Fruit fly (Drosophila melanogaster): ENCODE results near the gene CG10984.

CG10984 gene

DNA sequence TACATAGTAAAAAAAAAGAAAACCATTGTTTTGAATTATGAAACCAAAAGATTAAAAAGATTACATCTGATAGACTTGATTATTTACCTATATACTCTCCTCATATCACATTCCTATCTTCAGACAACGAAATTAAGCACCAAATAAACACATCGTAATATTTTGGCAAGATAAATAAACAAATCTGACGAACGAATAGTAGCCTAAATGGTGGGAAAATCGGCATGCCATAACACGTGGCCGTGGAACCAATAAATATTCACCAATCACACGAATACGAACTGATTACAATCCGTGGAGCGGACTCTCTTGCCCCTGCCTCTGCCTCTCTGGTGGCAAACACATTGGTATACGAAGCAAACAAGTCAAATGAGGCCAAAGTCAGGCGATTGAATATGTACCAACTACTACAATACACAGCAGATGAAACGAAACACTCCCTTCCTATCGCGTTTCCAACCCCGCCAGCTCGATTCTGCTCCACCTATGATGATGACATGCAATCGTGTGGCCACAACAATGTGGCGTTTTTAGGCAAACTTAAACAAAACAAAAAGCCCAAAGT is 46.2 kb downstream of the CG10984 start:
- TF ChIP-seq Ets96B (tag; optimal IDR thresholded peaks at IDR 0.05) (no peak), fkh (GFP tag; optimal IDR thresholded peaks at IDR 0.05) (peak; percentile 67)

DNA sequence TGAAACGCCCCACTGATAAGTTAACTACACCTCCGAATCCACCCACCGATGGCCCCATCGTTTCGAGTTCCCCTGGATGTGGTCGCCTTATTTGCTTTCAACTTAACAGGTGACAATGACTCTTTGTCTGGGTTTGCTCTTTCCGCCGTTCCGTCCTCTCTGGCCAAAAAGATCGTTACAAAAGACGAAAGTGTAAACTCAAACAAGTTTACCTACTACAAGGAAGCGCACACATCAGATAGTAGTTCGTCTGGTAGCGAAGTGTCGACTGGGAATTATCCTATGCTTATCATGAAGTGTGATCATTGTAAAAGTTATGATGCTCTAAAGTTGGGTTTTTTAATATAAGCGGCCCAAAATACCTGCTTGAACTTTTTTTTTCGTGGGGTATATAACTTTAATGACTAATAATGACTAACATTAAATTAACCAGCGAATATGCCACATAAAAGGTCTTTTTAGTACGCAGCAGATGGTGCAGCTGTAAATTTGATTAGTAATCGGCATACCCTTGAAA is 48.9 kb downstream of the CG10984 start:
- TF ChIP-seq Blimp-1 (GFP tag; optimal IDR thresholded peaks at IDR 0.05) (peak; percentile 11), Hr38 (GFP tag; optimal IDR thresholded peaks at IDR 0.05) (no peak), Ets96B (tag; optimal IDR thresholded peaks at IDR 0.05) (peak; percentile 26), Eip78C (GFP tag) (peak; percentile 82), Smox (GFP tag; optimal IDR thresholded peaks at IDR 0.05) (no peak), CG11762 (GFP tag; optimal IDR thresholded peaks at IDR 0.05; ENCODE audit: insufficient read depth) (no peak), dac (GFP tag; optimal IDR thresholded peaks at IDR 0.05) (no peak), achi (GFP tag; optimal IDR thresholded peaks at IDR 0.05) (peak; percentile 28), CG3919 (GFP tag; optimal IDR thresholded peaks at IDR 0.05) (peak; percentile 31), fd59A (GFP tag; optimal IDR thresholded peaks at IDR 0.05) (no peak), CG8632 (GFP tag; optimal IDR thresholded peaks at IDR 0.05) (peak; percentile 40), CG11902 (GFP tag; optimal IDR thresholded peaks at IDR 0.05) (no peak), esn (GFP tag; optimal IDR thresholded peaks at IDR 0.05) (peak; percentile 34), Ets21C (GFP tag; optimal IDR thresholded peaks at IDR 0.05) (no peak), acj6 (GFP tag; optimal IDR thresholded peaks at IDR 0.05) (peak; percentile 58), Hr39 (GFP tag; optimal IDR thresholded peaks at IDR 0.05) (peak; percentile 45), Eip75B (GFP tag; optimal IDR thresholded peaks at IDR 0.05) (peak; percentile 14), CG8119 (GFP tag; IDR thresholded peaks at IDR 0.05) (peak; percentile 57; the same call in 1 of the 3 replicates), CG6792 (GFP tag; optimal IDR thresholded peaks at IDR 0.05) (peak; percentile 9), ss (GFP tag; optimal IDR thresholded peaks at IDR 0.05) (peak; percentile 23 to 45), CG16779 (tag; optimal IDR thresholded peaks at IDR 0.05) (peak; percentile 33), svp (GFP tag) (no peak), Lpt (GFP tag; optimal IDR thresholded peaks at IDR 0.05) (peak; percentile 43), Sox15 (GFP tag; optimal IDR thresholded peaks at IDR 0.05) (no peak), CG6808 (GFP tag; optimal IDR thresholded peaks at IDR 0.05) (peak; percentile 48), salr (GFP tag; optimal IDR thresholded peaks at IDR 0.05) (peak; percentile 33 to 50), CG4318 (GFP tag; optimal IDR thresholded peaks at IDR 0.05) (peak; percentile 27), CG3032 (tag; optimal IDR thresholded peaks at IDR 0.05) (peak; percentile 3), CG32006 (GFP tag; optimal IDR thresholded peaks at IDR 0.05) (peak; percentile 77), Met (GFP tag; optimal IDR thresholded peaks at IDR 0.05) (no peak), Hr4 (GFP tag; optimal IDR thresholded peaks at IDR 0.05) (peak; percentile 65), CG7368 (GFP tag; optimal IDR thresholded peaks at IDR 0.05) (peak; percentile 6), CG1621 (tag; optimal IDR thresholded peaks at IDR 0.05) (peak; percentile 32), CG34406 (GFP tag; optimal IDR thresholded peaks at IDR 0.05) (peak; percentile 22), eg (GFP tag; IDR thresholded peaks at IDR 0.05) (peak; percentile 29; the same call in 1 of the 3 replicates), Sox14 (GFP tag; optimal IDR thresholded peaks at IDR 0.05) (peak; percentile 65), OdsH (GFP tag; optimal IDR thresholded peaks at IDR 0.05) (peak; percentile 49), CG6276 (GFP tag; optimal IDR thresholded peaks at IDR 0.05) (peak; percentile 20), lz (GFP tag; optimal IDR thresholded peaks at IDR 0.05) (peak; percentile 4), pdm3 (GFP tag; optimal IDR thresholded peaks at IDR 0.05) (peak; percentile 61), cyc (GFP tag; optimal IDR thresholded peaks at IDR 0.05) (no peak), CG31627 (GFP tag; optimal IDR thresholded peaks at IDR 0.05) (peak; percentile 18), CG6854 (GFP tag; optimal IDR thresholded peaks at IDR 0.05) (no peak), topi (GFP tag; optimal IDR thresholded peaks at IDR 0.05) (peak; percentile 15), vri (GFP tag; optimal IDR thresholded peaks at IDR 0.05) (peak; percentile 44), CG8319 (GFP tag; optimal IDR thresholded peaks at IDR 0.05) (no peak), CG11294 (GFP tag; IDR thresholded peaks at IDR 0.05) (no peak), Eip93F (GFP tag; optimal IDR thresholded peaks at IDR 0.05) (no peak)
